Worm (Caenorhabditis elegans) whole organism, L4 larva: ENCODE measurements around the gene Y81G3A.2.

ENCODE experiments used
- F10B5.3 ChIP-seq: sonication (generic microtip); optimal IDR thresholded peaks from 2 replicates; lab custom pipeline; 2016; ENCODE audit warnings: mild to moderate bottlenecking, missing genetic modification characterization, missing compliant biosample characterization
- F44E2.7 ChIP-seq: fragments of 200-800 bp; sonication (Bioruptor generic); IDR thresholded peaks from 2 replicates; pipeline ENCODE4 v2.1.2; 2022; ENCODE audit warnings: missing genetic modification characterization, missing compliant biosample characterization
- aha-1 ChIP-seq: fragments of 150-350 bp; peaks from one replicate; lab custom pipeline; 2014; ENCODE audit warnings: missing biosample characterization, missing genetic modification characterization
- ceh-20 ChIP-seq: fragments of 200-800 bp; sonication (Bioruptor generic); IDR thresholded peaks from 2 replicates; pipeline ENCODE4 v1.3.6; 2022; ENCODE audit warnings: missing genetic modification reagents, missing genetic modification characterization, missing compliant biosample characterization
- ceh-62 ChIP-seq: sonication (generic microtip); optimal IDR thresholded peaks from 2 replicates; lab custom pipeline; 2017; ENCODE audit warnings: missing biosample characterization, missing genetic modification characterization
- ceh-82 ChIP-seq: sonication (generic microtip); optimal IDR thresholded peaks from 2 replicates; lab custom pipeline; 2017; ENCODE audit warnings: missing biosample characterization, missing genetic modification characterization
- cey-2 ChIP-seq: sonication (generic microtip); optimal IDR thresholded peaks from 3 replicates; lab custom pipeline; 2017; ENCODE audit warnings: missing genetic modification characterization, mild to moderate bottlenecking, missing compliant biosample characterization, antibody characterized with exemption, borderline replicate concordance; ENCODE audit not compliant: insufficient read depth
- ctbp-1 ChIP-seq: fragments of 200-800 bp; sonication (Bioruptor generic); IDR thresholded peaks from 2 replicates; pipeline ENCODE4 v1.3.6; 2022; ENCODE audit warnings: missing genetic modification reagents, missing genetic modification characterization, missing compliant biosample characterization
- daf-16 ChIP-seq, 3 experiments: sonication (generic microtip); optimal IDR thresholded peaks; 2 replicates each; lab custom pipeline; 2016 to 2017; ENCODE audit warnings: missing genetic modification characterization in 3 of 3, missing genetic modification reagents in 3 of 3, mild to moderate bottlenecking in 2 of 3, missing compliant biosample characterization in 2 of 3, missing biosample characterization in 1 of 3, moderate library complexity in 1 of 3
- daf-19 ChIP-seq: fragments of 200-800 bp; sonication (Bioruptor generic); conservative IDR thresholded peaks from 2 replicates; pipeline ENCODE4 v1.3.6; 2022; ENCODE audit warnings: missing genetic modification characterization, missing compliant biosample characterization
- egl-43 ChIP-seq: fragments of 200-800 bp; sonication (Bioruptor generic); IDR thresholded peaks from 2 replicates; pipeline ENCODE4 v1.3.6; 2022; ENCODE audit warnings: missing genetic modification reagents, missing genetic modification characterization, missing compliant biosample characterization
- hmg-1.1 ChIP-seq: fragments of 200-800 bp; sonication (Bioruptor generic); IDR thresholded peaks from 2 replicates; pipeline ENCODE4 v1.3.6; 2022; ENCODE audit warnings: missing genetic modification reagents, missing genetic modification characterization, missing compliant biosample characterization
- jun-1 ChIP-seq: fragments of 150-350 bp; optimal IDR thresholded peaks from 2 replicates; lab custom pipeline; 2014; ENCODE audit warnings: missing biosample characterization, missing genetic modification reagents, missing genetic modification characterization
- lin-15B ChIP-seq: fragments of 150-350 bp; sonication (generic microtip); optimal IDR thresholded peaks from 3 replicates; lab custom pipeline; 2014; ENCODE audit warnings: missing biosample characterization, missing genetic modification characterization
- lir-3 ChIP-seq: sonication (generic microtip); optimal IDR thresholded peaks from 2 replicates; lab custom pipeline; 2016; ENCODE audit warnings: mild to moderate bottlenecking, missing genetic modification characterization, missing compliant biosample characterization
- mes-2 ChIP-seq: sonication (generic microtip); optimal IDR thresholded peaks from 2 replicates; lab custom pipeline; 2016; ENCODE audit warnings: missing genotype, mild to moderate bottlenecking, missing genetic modification characterization, missing compliant biosample characterization; ENCODE audit not compliant: poor library complexity, severe bottlenecking
- nhr-10 ChIP-seq: fragments of 150-350 bp; optimal IDR thresholded peaks from 2 replicates; lab custom pipeline; 2014; ENCODE audit warnings: missing biosample characterization, missing genetic modification characterization
- nhr-102 ChIP-seq: sonication (generic microtip); optimal IDR thresholded peaks from 2 replicates; lab custom pipeline; 2016; ENCODE audit warnings: mild to moderate bottlenecking, missing genetic modification characterization, moderate library complexity, missing compliant biosample characterization
- nhr-28 ChIP-seq: fragments of 150-350 bp; optimal IDR thresholded peaks from 2 replicates; lab custom pipeline; 2014; ENCODE audit warnings: missing biosample characterization, missing genetic modification characterization
- nhr-77 ChIP-seq: fragments of 150-350 bp; optimal IDR thresholded peaks from 2 replicates; lab custom pipeline; 2014; ENCODE audit warnings: missing biosample characterization, missing genetic modification characterization
- set-16 ChIP-seq: fragments of 200-800 bp; sonication (Bioruptor generic); IDR thresholded peaks from 2 replicates; pipeline ENCODE4 v1.3.6; 2022; ENCODE audit warnings: missing genetic modification reagents, missing genetic modification characterization, missing compliant biosample characterization
- snpc-1.2 ChIP-seq: fragments of 200-800 bp; sonication (Bioruptor generic); IDR thresholded peaks from 2 replicates; pipeline ENCODE4 v1.3.6; 2022; ENCODE audit warnings: missing genetic modification reagents, missing genetic modification characterization, missing compliant biosample characterization
- spr-1 ChIP-seq: sonication (generic microtip); optimal IDR thresholded peaks from 2 replicates; lab custom pipeline; 2016; ENCODE audit warnings: mild to moderate bottlenecking, missing genetic modification characterization, missing compliant biosample characterization
- unc-62 ChIP-seq, 3 experiments: fragments of 150-350 bp in 1 of 3; sonication (generic microtip); optimal IDR thresholded peaks in 2 of 3; peaks in 1 of 3; 1 replicate in 1 of 3; 2 replicates in 2 of 3; lab custom pipeline; 2014 to 2017; ENCODE audit warnings: missing biosample characterization in 3 of 3, missing genetic modification characterization in 3 of 3, missing genetic modification reagents in 3 of 3, missing genotype in 1 of 3
- zfp-2 ChIP-seq: sonication (generic microtip); optimal IDR thresholded peaks from 2 replicates; lab custom pipeline; 2016; ENCODE audit warnings: mild to moderate bottlenecking, missing genetic modification characterization, missing compliant biosample characterization
- zip-11 ChIP-seq: fragments of 200-800 bp; sonication (Bioruptor generic); IDR thresholded peaks from 2 replicates; pipeline ENCODE4 v1.3.6; 2022; ENCODE audit warnings: missing genetic modification characterization, missing compliant biosample characterization

Gene Y81G3A.2

DNA sequence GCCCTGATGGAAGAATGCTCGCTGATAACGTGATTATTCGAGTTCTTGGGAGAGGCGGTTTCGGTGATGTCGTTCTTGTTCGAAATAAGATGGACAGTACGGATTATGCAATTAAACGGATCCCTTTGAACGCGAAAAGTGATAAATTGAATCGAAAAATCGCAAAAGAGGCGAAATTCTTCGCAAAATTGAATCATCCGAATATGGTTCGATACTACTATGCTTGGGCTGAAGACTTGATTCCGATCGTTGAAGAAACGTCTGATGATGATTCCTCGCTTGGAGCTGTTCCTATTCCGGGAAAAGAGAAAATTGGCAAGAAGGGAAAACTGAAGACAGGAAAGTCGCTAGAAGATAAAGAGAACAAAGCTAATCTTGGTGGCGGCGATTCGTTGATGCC, 5.2 kb downstream of the Y81G3A.2 start:
- TF ChIP-seq nhr-10 (tag; lab: Kevin White, UChicago) (no peak), ceh-82 (tag; lab: Kevin White, UChicago) (no peak), unc-62 (GFP tag; optimal IDR thresholded peaks at IDR 0.05 in 1 of 2; lab: Kevin White, UChicago) (peak in 1 of 2 experiments; percentile 80), unc-62 (tag; optimal IDR thresholded peaks at IDR 0.05; lab: Kevin White, UChicago) (no peak), aha-1 (tag; lab: Kevin White, UChicago) (peak; percentile 92), ceh-62 (tag; lab: Kevin White, UChicago) (no peak)

DNA sequence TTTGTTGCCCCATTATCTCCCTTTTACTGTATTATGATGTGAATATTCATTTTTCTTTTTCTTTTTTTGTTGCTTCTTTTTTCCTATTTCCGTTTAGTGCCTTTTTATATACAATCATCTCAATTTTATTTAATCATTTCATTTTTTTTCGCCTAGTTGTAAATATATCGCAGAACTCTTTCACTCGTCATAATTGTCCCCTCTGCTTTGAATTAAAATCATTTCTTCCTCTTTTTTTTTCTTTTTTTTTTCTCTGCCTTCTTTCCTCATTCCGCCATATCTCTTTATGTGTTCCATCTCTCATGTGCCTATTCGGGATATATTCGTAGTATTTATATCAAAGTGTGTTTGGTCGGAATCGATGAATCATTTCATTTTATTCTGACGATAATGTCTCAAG, 10.4 kb downstream of the Y81G3A.2 start, which contains the start of gene Y81G3A.4:
Gene Y81G3A.4 (plus strand): TSS at position 301 of the 400 bp plus-strand sequence.
- TF ChIP-seq aha-1 (tag; lab: Kevin White, UChicago) (peak; percentile 21), lin-15B (tag; lab: Kevin White, UChicago) (no peak), spr-1 (tag; lab: Kevin White, UChicago) (no peak), nhr-102 (tag; lab: Kevin White, UChicago) (no peak), ceh-82 (tag; lab: Kevin White, UChicago) (no peak), nhr-28 (peak; percentile 13), ceh-20 (GFP tag; lab: Robert Waterston, UW) (no peak), daf-16 (GFP tag; optimal IDR thresholded peaks at IDR 0.05; lab: Kevin White, UChicago) (no peak), daf-16 (tag; optimal IDR thresholded peaks at IDR 0.05; lab: Kevin White, UChicago) (no peak), daf-19 (GFP tag; lab: Robert Waterston, UW) (no peak)
- TF ChIP-seq, all 104 proteins: peak for 2

DNA sequence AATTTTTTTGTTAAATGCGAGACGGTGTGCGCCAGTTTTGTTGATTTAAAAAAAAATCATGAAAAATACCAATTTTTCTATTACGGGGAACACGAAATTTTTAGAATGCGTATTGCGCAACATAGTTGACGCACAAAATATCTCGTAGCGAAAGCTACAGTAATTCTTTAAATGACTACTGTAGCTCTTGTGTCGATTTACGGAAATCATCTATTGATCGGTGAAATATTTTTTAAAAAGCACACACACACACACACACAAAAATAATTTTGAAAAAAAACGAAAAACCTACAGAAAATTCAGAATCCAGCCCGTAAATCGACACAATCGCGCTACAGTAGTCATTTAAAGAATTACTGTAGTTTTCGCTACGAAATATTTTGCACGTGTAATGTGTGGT, 11.2 kb downstream of the Y81G3A.2 start:
- TF ChIP-seq cey-2 (tag; lab: Kevin White, UChicago) (no peak), unc-62 (GFP tag; optimal IDR thresholded peaks at IDR 0.05 in 1 of 2; lab: Kevin White, UChicago) (peak in 1 of 2 experiments; percentile 4), unc-62 (tag; optimal IDR thresholded peaks at IDR 0.05; lab: Kevin White, UChicago) (no peak), F10B5.3 (no peak), ceh-82 (tag; lab: Kevin White, UChicago) (no peak)
- TF ChIP-seq, all 104 proteins: peak for 1

DNA sequence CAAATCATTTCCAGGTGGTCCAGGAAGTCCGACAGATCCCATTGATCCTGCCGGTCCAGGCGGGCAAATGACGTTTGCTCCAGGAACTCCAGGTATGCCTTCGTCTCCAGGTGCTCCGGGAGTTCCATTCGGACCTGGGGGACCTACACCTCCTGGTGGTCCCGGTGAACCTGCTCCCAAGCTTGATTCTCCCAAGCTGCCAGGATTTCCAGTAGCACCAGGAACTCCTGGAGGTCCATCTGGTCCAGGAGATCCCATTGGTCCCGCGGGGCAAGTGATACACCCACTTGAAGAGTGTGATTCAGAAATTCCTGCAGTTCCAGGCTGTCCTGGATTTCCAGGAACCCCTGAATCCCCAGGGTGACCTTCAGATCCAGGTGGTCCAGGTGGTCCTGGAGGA, 15.6 kb downstream of the Y81G3A.2 start:
- TF ChIP-seq egl-43 (GFP tag; lab: Robert Waterston, UW) (0 out of 2 replicates have a peak, but pooled peaks have one; percentile 27), set-16 (peak; percentile 88), F44E2.7 (GFP tag; lab: Robert Waterston, UW) (no peak)

DNA sequence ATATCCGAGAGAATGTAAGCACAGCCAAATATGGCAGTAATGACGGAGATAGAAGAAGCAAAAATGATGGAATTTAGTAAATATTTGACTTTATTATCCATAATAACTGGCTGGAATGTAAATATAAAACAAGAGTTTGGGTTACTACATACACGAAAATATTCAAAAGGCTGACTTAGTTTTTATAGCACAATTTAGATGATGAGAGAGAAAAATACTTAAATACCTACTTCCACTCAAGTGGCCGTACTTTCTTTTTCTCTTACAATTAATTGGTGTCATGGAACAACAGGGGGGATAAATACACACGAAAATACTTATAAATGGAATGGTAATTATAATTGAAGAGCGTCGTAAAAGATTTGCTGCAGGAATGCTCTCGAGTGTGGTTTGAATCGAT, 17.5 kb downstream of the Y81G3A.2 start, which contains the start of gene col-86:
Gene col-86 (minus strand): TSS at position 101 of the 400 bp plus-strand sequence.
- peak in 1 of 2 experiments; percentile 35 for TF ChIP-seq unc-62 (GFP tag; optimal IDR thresholded peaks at IDR 0.05 in 1 of 2; lab: Kevin White, UChicago)
- TF ChIP-seq unc-62 (tag; optimal IDR thresholded peaks at IDR 0.05; lab: Kevin White, UChicago): no peak
- TF ChIP-seq zip-11 (GFP tag; lab: Robert Waterston, UW): no peak

DNA sequence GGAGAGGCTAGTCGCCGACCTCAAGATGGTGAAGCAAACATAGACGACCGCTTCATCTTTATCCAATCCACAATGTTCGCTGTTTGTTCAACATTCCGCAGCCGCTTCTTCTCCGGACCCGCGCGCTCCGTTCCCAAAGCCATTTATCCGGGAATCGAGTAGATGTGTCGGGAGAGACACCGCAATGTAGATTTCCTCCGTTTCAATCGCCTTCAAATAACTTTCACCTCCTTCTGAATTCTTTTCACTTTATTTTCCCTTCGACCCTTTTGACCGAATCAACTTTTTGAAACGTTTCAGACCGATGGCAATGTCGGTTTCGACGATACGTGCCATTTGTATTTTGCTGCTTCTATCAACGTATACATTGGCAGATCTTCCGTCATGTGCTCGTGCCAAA, 27.0 kb downstream of the Y81G3A.2 start, which contains the start of gene pqn-32:
Gene pqn-32 (plus strand): TSS at position 301 of the 400 bp plus-strand sequence.
- TF ChIP-seq nhr-77 (tag; lab: Kevin White, UChicago) (no peak), set-16 (no peak), egl-43 (GFP tag; lab: Robert Waterston, UW) (0 out of 2 replicates have a peak, but pooled peaks have one; percentile 15), hmg-1.1 (GFP tag; lab: Robert Waterston, UW) (no peak), jun-1 (tag; lab: Kevin White, UChicago) (no peak), mes-2 (tag; lab: Kevin White, UChicago) (no peak), ctbp-1 (no peak)

DNA sequence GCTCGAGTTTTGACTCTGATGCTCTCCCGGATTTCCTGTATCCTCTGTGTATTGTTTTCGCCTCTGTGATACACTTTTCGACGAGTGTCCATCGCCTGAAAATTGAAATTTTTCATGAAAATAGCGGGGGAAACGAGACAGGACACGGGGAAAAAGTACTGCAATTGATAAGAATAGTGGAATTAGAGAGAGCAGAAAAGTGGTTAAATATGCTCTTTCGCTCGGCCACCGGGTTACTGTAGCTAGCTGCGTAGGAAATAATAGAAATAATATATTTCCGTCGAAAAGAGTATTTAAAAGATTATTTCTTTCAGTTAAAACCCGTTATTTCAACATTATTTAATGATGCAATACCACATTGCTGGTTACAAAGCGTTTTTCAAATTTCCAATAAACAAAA, 36.0 kb downstream of the Y81G3A.2 start, which contains the start of gene rict-1:
Gene rict-1 (minus strand): TSS at position 101 of the 400 bp plus-strand sequence.
- TF ChIP-seq lir-3 (tag; lab: Kevin White, UChicago): no peak
- no peak for TF ChIP-seq zfp-2
- TF ChIP-seq unc-62 (GFP tag; optimal IDR thresholded peaks at IDR 0.05 in 1 of 2; lab: Kevin White, UChicago): peak in 1 of 2 experiments; percentile 89
- no peak for TF ChIP-seq unc-62 (tag; optimal IDR thresholded peaks at IDR 0.05; lab: Kevin White, UChicago)
- TF ChIP-seq snpc-1.2 (GFP tag; lab: Robert Waterston, UW): no peak
